Worm (Caenorhabditis elegans) whole organism, L4 larva: ENCODE measurements around the gene unc-33.

Source experiments
- F37D6.2 ChIP-seq: sonication (generic microtip); optimal IDR thresholded peaks from 2 replicates; lab custom pipeline; 2016; ENCODE audit warnings: mild to moderate bottlenecking, missing genetic modification characterization, missing compliant biosample characterization
- F44E2.7 ChIP-seq: fragments of 200-800 bp; sonication (Bioruptor generic); IDR thresholded peaks from 2 replicates; pipeline ENCODE4 v2.1.2; 2022; ENCODE audit warnings: missing genetic modification characterization, missing compliant biosample characterization
- T26A8.4 ChIP-seq: fragments of 200-800 bp; sonication (Bioruptor generic); IDR thresholded peaks from 2 replicates; pipeline ENCODE4 v1.3.6; 2022; ENCODE audit warnings: missing genetic modification characterization, missing compliant biosample characterization
- Y48G9A.11 ChIP-seq: fragments of 200-800 bp; sonication (Bioruptor generic); IDR thresholded peaks from 2 replicates; pipeline ENCODE4 v1.3.6; 2022; ENCODE audit warnings: missing genetic modification reagents, missing genetic modification characterization, missing compliant biosample characterization
- Y5F2A.4 ChIP-seq: fragments of 200-800 bp; sonication (Bioruptor generic); optimal IDR thresholded peaks from 2 replicates; lab custom pipeline; 2018; ENCODE audit warnings: mild to moderate bottlenecking, missing genetic modification characterization, missing compliant biosample characterization
- Y75B8A.6 ChIP-seq: fragments of 200-800 bp; sonication (Bioruptor generic); IDR thresholded peaks from 2 replicates; pipeline ENCODE4 v1.3.6; 2022; ENCODE audit warnings: missing genetic modification reagents, missing genetic modification characterization, missing compliant biosample characterization
- ceh-20 ChIP-seq: fragments of 200-800 bp; sonication (Bioruptor generic); IDR thresholded peaks from 2 replicates; pipeline ENCODE4 v1.3.6; 2022; ENCODE audit warnings: missing genetic modification reagents, missing genetic modification characterization, missing compliant biosample characterization
- ceh-44 ChIP-seq: fragments of 200-800 bp; sonication (Bioruptor generic); IDR thresholded peaks from 2 replicates; pipeline ENCODE4 v1.3.6; 2022; ENCODE audit warnings: missing genetic modification reagents, missing genetic modification characterization, missing compliant biosample characterization
- ceh-82 ChIP-seq: sonication (generic microtip); optimal IDR thresholded peaks from 2 replicates; lab custom pipeline; 2017; ENCODE audit warnings: missing biosample characterization, missing genetic modification characterization
- ctbp-1 ChIP-seq: fragments of 200-800 bp; sonication (Bioruptor generic); IDR thresholded peaks from 2 replicates; pipeline ENCODE4 v1.3.6; 2022; ENCODE audit warnings: missing genetic modification reagents, missing genetic modification characterization, missing compliant biosample characterization
- daf-12 ChIP-seq: fragments of 150-350 bp; optimal IDR thresholded peaks from 2 replicates; lab custom pipeline; 2014; ENCODE audit warnings: missing biosample characterization, missing genetic modification reagents, missing genetic modification characterization
- daf-19 ChIP-seq: fragments of 200-800 bp; sonication (Bioruptor generic); conservative IDR thresholded peaks from 2 replicates; pipeline ENCODE4 v1.3.6; 2022; ENCODE audit warnings: missing genetic modification characterization, missing compliant biosample characterization
- dmd-6 ChIP-seq: fragments of 200-800 bp; sonication (Bioruptor generic); IDR thresholded peaks from 2 replicates; pipeline ENCODE4 v1.3.6; 2022; ENCODE audit warnings: missing genetic modification reagents, missing genetic modification characterization, missing compliant biosample characterization
- dpl-1 ChIP-seq: fragments of 150-350 bp; optimal IDR thresholded peaks from 2 replicates; lab custom pipeline; 2014; ENCODE audit warnings: missing biosample characterization, missing genetic modification reagents, missing genetic modification characterization
- duxl-1 ChIP-seq: sonication (generic microtip); optimal IDR thresholded peaks from 2 replicates; lab custom pipeline; 2016; ENCODE audit warnings: mild to moderate bottlenecking, missing genetic modification characterization, moderate library complexity, missing compliant biosample characterization; ENCODE audit not compliant: poor library complexity
- gei-8 ChIP-seq: fragments of 200-800 bp; sonication (Bioruptor generic); optimal IDR thresholded peaks from 2 replicates; lab custom pipeline; 2018; ENCODE audit warnings: mild to moderate bottlenecking, missing genetic modification characterization, missing compliant biosample characterization
- hif-1 ChIP-seq, 2 experiments: sonication (generic microtip); optimal IDR thresholded peaks; 2 replicates each; lab custom pipeline; 2016 to 2017; ENCODE audit warnings: missing compliant biosample characterization in 2 of 2, missing genetic modification characterization in 2 of 2, missing genetic modification reagents in 2 of 2, missing genotype in 2 of 2, mild to moderate bottlenecking in 1 of 2
- hlh-30 ChIP-seq: sonication (generic microtip); optimal IDR thresholded peaks from 2 replicates; lab custom pipeline; 2017; ENCODE audit warnings: antibody characterized with exemption, mild to moderate bottlenecking, missing genetic modification characterization, missing compliant biosample characterization; ENCODE audit not compliant: insufficient read depth
- hmg-1.1 ChIP-seq: fragments of 200-800 bp; sonication (Bioruptor generic); IDR thresholded peaks from 2 replicates; pipeline ENCODE4 v1.3.6; 2022; ENCODE audit warnings: missing genetic modification reagents, missing genetic modification characterization, missing compliant biosample characterization
- jun-1 ChIP-seq: fragments of 150-350 bp; optimal IDR thresholded peaks from 2 replicates; lab custom pipeline; 2014; ENCODE audit warnings: missing biosample characterization, missing genetic modification reagents, missing genetic modification characterization
- lin-1 ChIP-seq: fragments of 200-800 bp; sonication (Bioruptor generic); IDR thresholded peaks from 2 replicates; pipeline ENCODE4 v1.3.6; 2022; ENCODE audit warnings: missing genetic modification reagents, missing genetic modification characterization, missing compliant biosample characterization
- lin-13 ChIP-seq: fragments of 150-350 bp; optimal IDR thresholded peaks from 2 replicates; lab custom pipeline; 2014; ENCODE audit warnings: missing biosample characterization, missing genetic modification reagents, missing genetic modification characterization
- lir-3 ChIP-seq: sonication (generic microtip); optimal IDR thresholded peaks from 2 replicates; lab custom pipeline; 2016; ENCODE audit warnings: mild to moderate bottlenecking, missing genetic modification characterization, missing compliant biosample characterization
- lsy-2 ChIP-seq, 2 experiments: fragments of 150-350 bp in 1 of 2; sonication (generic microtip) in 1 of 2; optimal IDR thresholded peaks; 2 replicates each; lab custom pipeline; 2014 to 2017; ENCODE audit warnings: missing biosample characterization in 2 of 2, missing genetic modification characterization in 2 of 2
- madf-5 ChIP-seq, 2 experiments: fragments of 200-800 bp; sonication (Bioruptor generic); IDR thresholded peaks; 2 replicates each; pipeline ENCODE4 v1.3.6; 2022; ENCODE audit warnings: missing compliant biosample characterization in 2 of 2, missing genetic modification characterization in 2 of 2
- madf-9 ChIP-seq: fragments of 200-800 bp; sonication (Bioruptor generic); conservative IDR thresholded peaks from 2 replicates; pipeline ENCODE4 v1.3.6; 2022; ENCODE audit warnings: missing genetic modification reagents, missing genetic modification characterization, missing compliant biosample characterization
- mdl-1 ChIP-seq, 2 experiments: fragments of 150-350 bp in 1 of 2; sonication (generic microtip) in 1 of 2; optimal IDR thresholded peaks; 2 replicates each; lab custom pipeline; 2014 to 2017; ENCODE audit warnings: missing biosample characterization in 2 of 2, missing genetic modification characterization in 2 of 2
- mxl-2 ChIP-seq: fragments of 200-800 bp; sonication (Bioruptor generic); conservative IDR thresholded peaks from 2 replicates; pipeline ENCODE4 v1.3.6; 2022; ENCODE audit warnings: missing genetic modification reagents, missing genetic modification characterization, missing compliant biosample characterization
- nhr-10 ChIP-seq: fragments of 150-350 bp; optimal IDR thresholded peaks from 2 replicates; lab custom pipeline; 2014; ENCODE audit warnings: missing biosample characterization, missing genetic modification characterization
- nhr-102 ChIP-seq: sonication (generic microtip); optimal IDR thresholded peaks from 2 replicates; lab custom pipeline; 2016; ENCODE audit warnings: mild to moderate bottlenecking, missing genetic modification characterization, moderate library complexity, missing compliant biosample characterization
- nhr-11 ChIP-seq: fragments of 150-350 bp; optimal IDR thresholded peaks from 2 replicates; lab custom pipeline; 2014; ENCODE audit warnings: missing biosample characterization, missing genetic modification characterization
- nhr-111 ChIP-seq: fragments of 200-800 bp; sonication (Bioruptor generic); optimal IDR thresholded peaks from 2 replicates; lab custom pipeline; 2018; ENCODE audit warnings: mild to moderate bottlenecking, missing genetic modification characterization, missing compliant biosample characterization
- nhr-28 ChIP-seq: fragments of 150-350 bp; optimal IDR thresholded peaks from 2 replicates; lab custom pipeline; 2014; ENCODE audit warnings: missing biosample characterization, missing genetic modification characterization
- nhr-77 ChIP-seq: fragments of 150-350 bp; optimal IDR thresholded peaks from 2 replicates; lab custom pipeline; 2014; ENCODE audit warnings: missing biosample characterization, missing genetic modification characterization
- php-3 ChIP-seq: fragments of 200-800 bp; sonication (Bioruptor generic); IDR thresholded peaks from 2 replicates; pipeline ENCODE4 v1.3.6; 2022; ENCODE audit warnings: missing genetic modification reagents, missing genetic modification characterization, missing compliant biosample characterization
- saeg-2 ChIP-seq: fragments of 200-800 bp; sonication (Bioruptor generic); IDR thresholded peaks from 2 replicates; pipeline ENCODE4 v1.3.6; 2022; ENCODE audit warnings: missing genetic modification reagents, missing genetic modification characterization, missing compliant biosample characterization
- sdz-12 ChIP-seq: fragments of 200-800 bp; sonication (Bioruptor generic); optimal IDR thresholded peaks from 2 replicates; lab custom pipeline; 2018; ENCODE audit warnings: mild to moderate bottlenecking, missing genetic modification characterization, missing compliant biosample characterization
- set-16 ChIP-seq: fragments of 200-800 bp; sonication (Bioruptor generic); IDR thresholded peaks from 2 replicates; pipeline ENCODE4 v1.3.6; 2022; ENCODE audit warnings: missing genetic modification reagents, missing genetic modification characterization, missing compliant biosample characterization
- skn-1 ChIP-seq: fragments of 150-350 bp; optimal IDR thresholded peaks from 2 replicates; lab custom pipeline; 2014; ENCODE audit warnings: missing biosample characterization, missing genetic modification characterization
- snpc-4 ChIP-seq: fragments of 150-350 bp; optimal IDR thresholded peaks from 2 replicates; lab custom pipeline; 2014; ENCODE audit warnings: missing biosample characterization, missing genetic modification characterization
- unc-130 ChIP-seq: sonication (generic microtip); optimal IDR thresholded peaks from 2 replicates; lab custom pipeline; 2016; ENCODE audit warnings: missing genetic modification reagents, missing genetic modification characterization, missing compliant biosample characterization
- vab-7 ChIP-seq: fragments of 200-800 bp; sonication (Bioruptor generic); IDR thresholded peaks from 2 replicates; pipeline ENCODE4 v1.3.6; 2022; ENCODE audit warnings: missing genetic modification reagents, missing genetic modification characterization, missing compliant biosample characterization
- zip-2 ChIP-seq: fragments of 150-350 bp; optimal IDR thresholded peaks from 2 replicates; lab custom pipeline; 2014; ENCODE audit warnings: missing biosample characterization, missing genetic modification characterization

Gene unc-33

ce11 chrIV:3520957-3521356 is 4.3 kb downstream of the unc-33 start (continued):
- TF ChIP-seq mdl-1 (tag; optimal IDR thresholded peaks at IDR 0.05; lab: Kevin White, UChicago) (no peak), ceh-82 (tag; lab: Kevin White, UChicago) (no peak), nhr-10 (tag; lab: Kevin White, UChicago) (no peak), lsy-2 (tag; optimal IDR thresholded peaks at IDR 0.05; lab: Kevin White, UChicago) (peak in 1 of 2 experiments; percentile 8), dmd-6 (GFP tag; lab: Robert Waterston, UW) (no peak), lir-3 (tag; lab: Kevin White, UChicago) (no peak), hlh-30 (tag; lab: Kevin White, UChicago) (no peak), hmg-1.1 (GFP tag; lab: Robert Waterston, UW) (0 out of 2 replicates have a peak, but pooled peaks have one; percentile 8), daf-19 (GFP tag; lab: Robert Waterston, UW) (no peak), ctbp-1 (GFP tag; lab: Robert Waterston, UW) (peak; percentile 40; the same call in 1 of the 2 replicates), nhr-102 (tag; lab: Kevin White, UChicago) (no peak), daf-12 (tag; lab: Kevin White, UChicago) (no peak), skn-1 (tag; lab: Kevin White, UChicago) (no peak)

ce11 chrIV:3521710-3522109 is 5.0 kb downstream of the unc-33 start:
- TF ChIP-seq set-16 (GFP tag; lab: Robert Waterston, UW): peak; percentile 12; the same call in 1 of the 2 replicates
- TF ChIP-seq jun-1 (tag; lab: Kevin White, UChicago): no peak
- TF ChIP-seq Y5F2A.4 (GFP tag; lab: Kevin White, UChicago): no peak

- TF ChIP-seq nhr-102 (tag; lab: Kevin White, UChicago) (no peak), set-16 (GFP tag; lab: Robert Waterston, UW) (peak; percentile 88)
These were observed 6.7 kb downstream of the unc-33 start for ce11 chrIV:3523419-3523818.

ce11 chrIV:3524584-3525020 is 7.9 kb downstream of the unc-33 start:
- TF ChIP-seq sdz-12 (GFP tag; lab: Kevin White, UChicago) (peak; percentile 73), vab-7 (peak; percentile 77), dmd-6 (GFP tag; lab: Robert Waterston, UW) (peak; percentile 58), lin-13 (GFP tag; lab: Kevin White, UChicago) (peak; percentile 29), madf-5 (GFP tag; IDR thresholded peaks at IDR 0.05; lab: Robert Waterston, UW) (peak; percentile 62 to 76; a peak in 2 of 4 replicates), dpl-1 (GFP tag; lab: Kevin White, UChicago) (peak; percentile 3), gei-8 (GFP tag; lab: Kevin White, UChicago) (peak; percentile 0), nhr-77 (no peak), F37D6.2 (tag; lab: Kevin White, UChicago) (peak; percentile 45), php-3 (GFP tag; lab: Robert Waterston, UW) (peak; percentile 75), set-16 (GFP tag; lab: Robert Waterston, UW) (peak; percentile 67), duxl-1 (tag; lab: Kevin White, UChicago) (no peak), Y75B8A.6 (GFP tag; lab: Robert Waterston, UW) (0 out of 2 replicates have a peak, but pooled peaks have one; percentile 44), Y5F2A.4 (GFP tag; lab: Kevin White, UChicago) (peak; percentile 36), snpc-4 (tag; lab: Kevin White, UChicago) (no peak), F44E2.7 (no peak), lin-1 (GFP tag; lab: Robert Waterston, UW) (peak; percentile 73; the same call in 1 of the 2 replicates), madf-9 (peak; percentile 79), Y48G9A.11 (GFP tag; lab: Robert Waterston, UW) (peak; percentile 77), zip-2 (tag; lab: Kevin White, UChicago) (peak; percentile 32), T26A8.4 (GFP tag; lab: Robert Waterston, UW) (peak; percentile 80), ceh-20 (no peak), unc-130 (GFP tag; lab: Kevin White, UChicago) (peak; percentile 49), nhr-28 (tag; lab: Kevin White, UChicago) (peak; percentile 7), mxl-2 (GFP tag; lab: Robert Waterston, UW) (peak; percentile 78), hif-1 (tag; optimal IDR thresholded peaks at IDR 0.05; lab: Kevin White, UChicago) (peak in 1 of 2 experiments; percentile 16), ceh-44 (GFP tag; lab: Robert Waterston, UW) (peak; percentile 40; the same call in 1 of the 2 replicates), nhr-111 (GFP tag; lab: Kevin White, UChicago) (peak; percentile 75), nhr-11 (peak; percentile 49), ctbp-1 (GFP tag; lab: Robert Waterston, UW) (peak; percentile 81), saeg-2 (GFP tag; lab: Robert Waterston, UW) (0 out of 2 replicates have a peak, but pooled peaks have one; percentile 16), lsy-2 (tag; optimal IDR thresholded peaks at IDR 0.05; lab: Kevin White, UChicago) (peak in 1 of 2 experiments; percentile 49)
